Fruit fly (Drosophila melanogaster): ENCODE data around the gene otu.

DNA sequence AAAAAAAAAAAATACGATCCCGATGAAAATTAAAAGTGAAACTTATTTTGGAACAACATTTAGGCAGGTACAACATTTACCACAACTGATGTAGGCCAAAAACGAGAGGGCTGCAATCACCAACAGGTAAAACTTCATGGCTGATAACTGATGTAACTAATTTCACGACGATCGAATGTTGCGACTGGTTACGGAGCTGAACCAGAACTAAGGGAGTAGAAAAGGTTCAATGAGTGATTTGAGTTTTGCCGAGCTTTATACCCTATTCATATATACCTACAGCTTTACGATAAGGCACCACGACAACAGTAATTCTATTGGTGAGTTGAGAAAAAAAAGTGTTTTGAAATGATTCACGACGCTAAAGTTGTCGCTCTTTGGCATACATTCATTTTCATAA is 28.6 kb downstream of the otu start, which contains the start of gene CG15347:
- TF ChIP-seq Blimp-1 (GFP tag; optimal IDR thresholded peaks at IDR 0.05) (no peak), psq (GFP tag; optimal IDR thresholded peaks at IDR 0.05) (no peak), Dbx (GFP tag; IDR thresholded peaks at IDR 0.05) (no peak), pita (GFP tag; optimal IDR thresholded peaks at IDR 0.05) (no peak), nau (GFP tag; optimal IDR thresholded peaks at IDR 0.05) (no peak), CG11560 (tag; IDR thresholded peaks at IDR 0.05) (no peak), br (optimal IDR thresholded peaks at IDR 0.05) (no peak), dmrt99B (tag; optimal IDR thresholded peaks at IDR 0.05) (no peak), Atf6 (GFP tag; IDR thresholded peaks at IDR 0.05) (no peak)
